Worm (Caenorhabditis elegans) whole organism, L2 larva: ENCODE measurements around the gene mog-2.

ENCODE experiments used
- C34F6.9 ChIP-seq: fragments of 150-350 bp; optimal IDR thresholded peaks from 2 replicates; lab custom pipeline; 2014; ENCODE audit warnings: missing biosample characterization, missing genetic modification characterization
- F13H6.1 ChIP-seq: sonication (generic microtip); optimal IDR thresholded peaks from 2 replicates; lab custom pipeline; 2016; ENCODE audit warnings: missing genetic modification characterization, missing compliant biosample characterization
- R02D3.7 ChIP-seq: fragments of 150-350 bp; optimal IDR thresholded peaks from 2 replicates; lab custom pipeline; 2014; ENCODE audit warnings: missing biosample characterization, missing genetic modification characterization
- Y55F3AM.14 ChIP-seq: fragments of 200-800 bp; sonication (Bioruptor generic); optimal IDR thresholded peaks from 2 replicates; lab custom pipeline; 2018; ENCODE audit warnings: mild to moderate bottlenecking, missing genetic modification characterization, missing compliant biosample characterization
- ZK546.5 ChIP-seq: sonication (generic microtip); optimal IDR thresholded peaks from 2 replicates; lab custom pipeline; 2017; ENCODE audit warnings: missing biosample characterization, missing genetic modification characterization
- alr-1 ChIP-seq: fragments of 150-350 bp; optimal IDR thresholded peaks from 2 replicates; lab custom pipeline; 2014; ENCODE audit warnings: missing biosample characterization, missing genetic modification characterization
- aly-2 ChIP-seq: fragments of 150-350 bp; optimal IDR thresholded peaks from 2 replicates; lab custom pipeline; 2014; ENCODE audit warnings: missing biosample characterization, missing genetic modification characterization
- ama-1 ChIP-seq: fragments of 150-350 bp; optimal IDR thresholded peaks from 2 replicates; lab custom pipeline; 2018; ENCODE audit warnings: inconsistent platforms
- blmp-1 ChIP-seq: sonication (generic microtip); optimal IDR thresholded peaks from 2 replicates; lab custom pipeline; 2017; ENCODE audit warnings: missing genetic modification characterization, mild to moderate bottlenecking, missing compliant biosample characterization, antibody characterized with exemption, moderate library complexity; ENCODE audit not compliant: insufficient read depth
- ceh-16 ChIP-seq: fragments of 150-350 bp; optimal IDR thresholded peaks from 2 replicates; lab custom pipeline; 2014; ENCODE audit warnings: missing biosample characterization, missing genetic modification characterization
- crh-2 ChIP-seq: sonication (generic microtip); optimal IDR thresholded peaks from 2 replicates; lab custom pipeline; 2017; ENCODE audit warnings: missing biosample characterization, missing genetic modification characterization
- dmd-4 ChIP-seq: sonication (generic microtip); optimal IDR thresholded peaks from 2 replicates; lab custom pipeline; 2017; ENCODE audit warnings: missing biosample characterization, missing genetic modification characterization
- egl-27 ChIP-seq: sonication (generic microtip); optimal IDR thresholded peaks from 3 replicates; lab custom pipeline; 2017; ENCODE audit warnings: missing biosample characterization, missing genetic modification reagents, missing genetic modification characterization
- elt-1 ChIP-seq: fragments of 150-350 bp; optimal IDR thresholded peaks from 2 replicates; lab custom pipeline; 2014; ENCODE audit warnings: missing biosample characterization, missing genetic modification characterization
- elt-3 ChIP-seq: sonication (generic microtip); optimal IDR thresholded peaks from 2 replicates; lab custom pipeline; 2017; ENCODE audit warnings: missing biosample characterization, missing genetic modification characterization
- fos-1 ChIP-seq: fragments of 150-350 bp; optimal IDR thresholded peaks from 2 replicates; lab custom pipeline; 2014; ENCODE audit warnings: missing biosample characterization, missing genetic modification characterization
- gmeb-1 ChIP-seq: fragments of 150-350 bp; optimal IDR thresholded peaks from 2 replicates; lab custom pipeline; 2014; ENCODE audit warnings: missing biosample characterization, missing genetic modification characterization
- lin-11 ChIP-seq: fragments of 150-350 bp; sonication (generic microtip); optimal IDR thresholded peaks from 2 replicates; lab custom pipeline; 2014; ENCODE audit warnings: missing biosample characterization, missing genetic modification characterization, inconsistent platforms, mixed read lengths
- lin-13 ChIP-seq: fragments of 150-350 bp; optimal IDR thresholded peaks from 2 replicates; lab custom pipeline; 2014; ENCODE audit warnings: missing biosample characterization, missing genetic modification reagents, missing genetic modification characterization
- lin-39 ChIP-seq: fragments of 150-350 bp; optimal IDR thresholded peaks from 2 replicates; lab custom pipeline; 2014; ENCODE audit warnings: missing biosample characterization, missing genetic modification reagents, missing genetic modification characterization
- lsy-2 ChIP-seq, 2 experiments: fragments of 150-350 bp in 1 of 2; sonication (generic microtip) in 1 of 2; optimal IDR thresholded peaks; 2 replicates each; lab custom pipeline; 2014 to 2017; ENCODE audit warnings: missing biosample characterization in 2 of 2, missing genetic modification characterization in 2 of 2
- mab-5 ChIP-seq: fragments of 150-350 bp; optimal IDR thresholded peaks from 2 replicates; lab custom pipeline; 2014; ENCODE audit warnings: missing biosample characterization, missing genetic modification characterization
- mdl-1 ChIP-seq, 2 experiments: fragments of 150-350 bp in 1 of 2; sonication (generic microtip) in 1 of 2; optimal IDR thresholded peaks; 2 replicates each; lab custom pipeline; 2017; ENCODE audit warnings: missing biosample characterization in 2 of 2, missing genetic modification characterization in 2 of 2
- nhr-10 ChIP-seq: sonication (generic microtip); optimal IDR thresholded peaks from 2 replicates; lab custom pipeline; 2017; ENCODE audit warnings: missing biosample characterization, missing genetic modification characterization
- nhr-11 ChIP-seq: fragments of 150-350 bp; optimal IDR thresholded peaks from 2 replicates; lab custom pipeline; 2014; ENCODE audit warnings: missing biosample characterization, missing genetic modification characterization
- nhr-12 ChIP-seq: fragments of 150-350 bp; optimal IDR thresholded peaks from 2 replicates; lab custom pipeline; 2014; ENCODE audit warnings: missing biosample characterization, missing genetic modification characterization
- nhr-129 ChIP-seq: fragments of 150-350 bp; optimal IDR thresholded peaks from 2 replicates; lab custom pipeline; 2014; ENCODE audit warnings: missing biosample characterization, missing genetic modification characterization
- nhr-237 ChIP-seq: fragments of 150-350 bp; optimal IDR thresholded peaks from 2 replicates; lab custom pipeline; 2014; ENCODE audit warnings: missing biosample characterization, missing genetic modification characterization
- nhr-25 ChIP-seq: fragments of 150-350 bp; sonication (generic microtip); optimal IDR thresholded peaks from 3 replicates; lab custom pipeline; 2014; ENCODE audit warnings: missing biosample characterization, missing genetic modification characterization
- nhr-6 ChIP-seq: fragments of 150-350 bp; optimal IDR thresholded peaks from 2 replicates; lab custom pipeline; 2014; ENCODE audit warnings: missing biosample characterization, missing genetic modification characterization
- nhr-77 ChIP-seq: fragments of 150-350 bp; optimal IDR thresholded peaks from 2 replicates; lab custom pipeline; 2014; ENCODE audit warnings: missing biosample characterization, missing genetic modification characterization
- peb-1 ChIP-seq: fragments of 150-350 bp; optimal IDR thresholded peaks from 2 replicates; lab custom pipeline; 2014; ENCODE audit warnings: missing biosample characterization, missing genetic modification characterization
- sem-4 ChIP-seq: fragments of 150-350 bp; optimal IDR thresholded peaks from 2 replicates; lab custom pipeline; 2014; ENCODE audit warnings: missing biosample characterization, missing genetic modification reagents, missing genetic modification characterization
- sma-3 ChIP-seq: sonication (generic microtip); optimal IDR thresholded peaks from 2 replicates; lab custom pipeline; 2016; ENCODE audit warnings: missing genetic modification reagents, missing genetic modification characterization, missing compliant biosample characterization
- sma-9 ChIP-seq, 2 experiments: fragments of 150-350 bp in 1 of 2; sonication (generic microtip) in 1 of 2; optimal IDR thresholded peaks; 2 replicates each; lab custom pipeline; 2014 to 2016; ENCODE audit warnings: missing genetic modification characterization in 2 of 2, mild to moderate bottlenecking in 1 of 2, missing biosample characterization in 1 of 2, missing compliant biosample characterization in 1 of 2, missing genetic modification reagents in 1 of 2, moderate library complexity in 1 of 2
- unc-39 ChIP-seq: fragments of 150-350 bp; optimal IDR thresholded peaks from 2 replicates; lab custom pipeline; 2014; ENCODE audit warnings: missing biosample characterization, missing genetic modification characterization
- unc-55 ChIP-seq: fragments of 150-350 bp; sonication (generic microtip); optimal IDR thresholded peaks from 3 replicates; lab custom pipeline; 2014; ENCODE audit warnings: missing biosample characterization, missing genetic modification reagents, missing genetic modification characterization
- unc-62 ChIP-seq: fragments of 150-350 bp; optimal IDR thresholded peaks from 2 replicates; lab custom pipeline; 2014; ENCODE audit warnings: missing biosample characterization, missing genetic modification reagents, missing genetic modification characterization
- zag-1 ChIP-seq: fragments of 150-350 bp; optimal IDR thresholded peaks from 2 replicates; lab custom pipeline; 2014; ENCODE audit warnings: missing biosample characterization, missing genetic modification characterization
- ztf-1 ChIP-seq: fragments of 200-800 bp; sonication (Bioruptor generic); conservative IDR thresholded peaks from 2 replicates; pipeline ENCODE4 v1.3.6; 2022; ENCODE audit warnings: missing genetic modification characterization, missing compliant biosample characterization
- ztf-11 ChIP-seq: sonication (generic microtip); optimal IDR thresholded peaks from 2 replicates; lab custom pipeline; 2017; ENCODE audit warnings: missing biosample characterization, missing genetic modification characterization
- ztf-4 ChIP-seq: fragments of 150-350 bp; optimal IDR thresholded peaks from 2 replicates; lab custom pipeline; 2014; ENCODE audit warnings: missing biosample characterization, missing genetic modification characterization

mog-2 gene

DNA sequence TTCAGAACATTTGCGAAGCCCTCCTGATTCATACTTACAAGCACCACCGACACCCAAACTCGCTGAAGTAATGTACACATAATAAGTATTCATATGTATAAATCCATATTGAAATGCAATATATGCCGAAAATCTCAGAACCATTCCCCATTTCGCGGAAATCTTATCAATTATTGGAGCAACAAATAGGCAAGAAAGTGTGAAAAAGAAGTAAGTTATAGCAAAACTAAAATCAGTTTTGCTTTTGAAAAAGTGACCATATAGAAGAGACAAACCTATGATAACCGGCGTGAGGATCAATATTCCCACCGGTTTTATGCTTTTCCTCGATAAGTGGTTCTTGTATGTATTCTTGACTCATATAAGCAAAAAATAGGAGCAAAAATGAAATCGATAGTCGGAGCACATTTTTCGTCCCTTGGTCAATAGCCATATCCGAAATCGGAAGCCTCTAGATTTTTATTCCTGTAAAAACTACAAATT, 4.6 kb upstream of the mog-2 start, which contains the start of gene Y52E8A.6:
Gene Y52E8A.6 (minus strand): TSS at position 433 of the 483 bp plus-strand sequence.
- TF ChIP-seq lin-13: no peak
- TF ChIP-seq ama-1 (lab: Kevin White, UChicago): no peak
- TF ChIP-seq nhr-10 (tag; lab: Kevin White, UChicago): no peak
- no peak for TF ChIP-seq gmeb-1
- TF ChIP-seq nhr-77 (tag; lab: Kevin White, UChicago): no peak
- no peak for TF ChIP-seq ztf-4 (tag; lab: Kevin White, UChicago)
- TF ChIP-seq nhr-237: no peak
- TF ChIP-seq unc-55 (GFP tag; lab: Kevin White, UChicago): no peak
- TF ChIP-seq blmp-1 (tag; lab: Kevin White, UChicago): no peak
- TF ChIP-seq Y55F3AM.14 (GFP tag; lab: Kevin White, UChicago): no peak
- TF ChIP-seq sem-4 (tag; lab: Kevin White, UChicago): no peak
- no peak for TF ChIP-seq fos-1 (tag; lab: Kevin White, UChicago)
- no peak for TF ChIP-seq lin-39
- no peak for TF ChIP-seq mdl-1 (tag; optimal IDR thresholded peaks at IDR 0.05; lab: Kevin White, UChicago)

DNA sequence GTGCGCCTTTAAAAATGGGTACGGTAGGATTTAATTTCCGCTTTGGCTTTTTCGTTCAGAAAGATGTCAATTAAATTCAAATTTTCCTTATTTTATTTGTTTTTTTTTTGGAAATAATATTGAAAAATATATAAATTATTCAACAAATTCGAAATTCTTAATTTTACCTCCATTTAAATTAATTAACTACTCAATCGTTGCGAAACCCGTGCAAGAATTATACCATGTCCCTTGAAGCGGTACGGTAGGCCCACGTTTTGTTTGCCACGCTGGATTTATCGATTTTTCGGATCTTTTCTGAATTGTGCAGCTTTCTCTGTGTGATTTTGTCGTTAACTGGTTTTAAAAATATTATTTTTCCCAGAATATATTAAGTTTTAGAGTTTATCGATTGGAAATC, 3.7 kb upstream of the mog-2 start, which contains the start of gene Y52E8A.2:
Gene Y52E8A.2 (plus strand): TSS at position 382 of the 400 bp plus-strand sequence.
- no peak for TF ChIP-seq sma-9 (GFP tag; optimal IDR thresholded peaks at IDR 0.05; lab: Kevin White, UChicago)
- TF ChIP-seq sma-9 (tag; optimal IDR thresholded peaks at IDR 0.05; lab: Kevin White, UChicago): no peak
- TF ChIP-seq nhr-25 (tag; lab: Kevin White, UChicago): no peak
- no peak for TF ChIP-seq nhr-12 (tag; lab: Kevin White, UChicago)
- TF ChIP-seq nhr-6: no peak
- no peak for TF ChIP-seq Y55F3AM.14 (GFP tag; lab: Kevin White, UChicago)
- TF ChIP-seq fos-1 (tag; lab: Kevin White, UChicago): no peak
- TF ChIP-seq egl-27 (tag; lab: Kevin White, UChicago): no peak
- no peak for TF ChIP-seq nhr-129 (tag; lab: Kevin White, UChicago)
- no peak for TF ChIP-seq lin-39
- TF ChIP-seq unc-62 (GFP tag; lab: Kevin White, UChicago): no peak
- TF ChIP-seq R02D3.7 (tag; lab: Kevin White, UChicago): no peak
- TF ChIP-seq nhr-237: no peak
- no peak for TF ChIP-seq unc-55 (GFP tag; lab: Kevin White, UChicago)
- TF ChIP-seq ztf-1 (GFP tag; lab: Robert Waterston, UW): no peak
- no peak for TF ChIP-seq ZK546.5 (tag; lab: Kevin White, UChicago)
- TF ChIP-seq aly-2 (tag; lab: Kevin White, UChicago): no peak

DNA sequence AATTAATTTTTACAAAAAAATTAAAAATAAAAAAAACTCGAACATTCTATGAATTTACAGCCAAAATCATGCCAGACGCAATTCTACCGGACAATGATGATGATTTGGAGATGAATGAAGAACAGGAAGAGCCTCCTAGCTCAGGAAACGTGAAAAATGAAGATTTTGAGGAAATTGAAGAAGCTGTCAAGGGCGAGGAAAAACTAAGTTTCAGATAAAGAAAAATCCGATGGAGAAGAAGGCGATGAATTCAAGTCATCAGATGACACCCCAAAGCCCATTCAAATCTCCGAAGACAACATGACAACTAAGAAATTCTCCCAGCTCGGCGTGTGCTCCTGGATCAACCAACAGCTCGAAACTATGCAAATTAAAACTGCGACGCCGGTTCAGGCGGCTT, 2.4 kb upstream of the mog-2 start, which contains the start of gene Y52E8A.1:
Gene Y52E8A.1 (plus strand): TSS at position 301 of the 400 bp plus-strand sequence.
- TF ChIP-seq mab-5 (tag; lab: Kevin White, UChicago) (no peak), nhr-237 (no peak), egl-27 (tag; lab: Kevin White, UChicago) (no peak), nhr-25 (tag; lab: Kevin White, UChicago) (no peak), unc-39 (tag; lab: Kevin White, UChicago) (no peak), unc-55 (GFP tag; lab: Kevin White, UChicago) (no peak), Y55F3AM.14 (GFP tag; lab: Kevin White, UChicago) (no peak), R02D3.7 (tag; lab: Kevin White, UChicago) (no peak)

DNA sequence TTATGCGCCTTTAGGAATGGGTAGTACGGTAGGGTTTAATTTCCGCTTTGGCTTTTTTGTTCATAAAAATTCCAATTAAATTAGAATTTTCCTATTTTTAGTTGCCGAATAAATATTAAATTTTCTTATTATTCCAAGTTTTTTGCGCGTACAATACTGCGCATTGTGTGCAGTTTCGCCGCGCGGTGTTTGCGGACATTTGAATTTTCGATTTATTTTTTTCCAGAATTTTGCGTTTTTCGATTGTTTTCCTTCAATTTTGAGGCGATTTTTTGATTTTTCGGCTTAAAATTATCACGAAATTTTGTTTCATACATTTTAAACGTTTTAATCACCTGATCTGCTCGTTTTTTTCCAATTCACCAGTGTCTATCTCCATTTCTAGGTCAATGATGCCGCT, 1.3 kb upstream of the mog-2 start, which contains the start of gene H20J04.6:
Gene H20J04.6 (plus strand): TSS at position 386 of the 400 bp plus-strand sequence.
- TF ChIP-seq peb-1 (tag; lab: Kevin White, UChicago) (no peak), nhr-129 (tag; lab: Kevin White, UChicago) (no peak), nhr-11 (tag; lab: Kevin White, UChicago) (no peak), nhr-237 (no peak), elt-3 (tag; lab: Kevin White, UChicago) (no peak), Y55F3AM.14 (GFP tag; lab: Kevin White, UChicago) (no peak), R02D3.7 (tag; lab: Kevin White, UChicago) (peak; percentile 18), alr-1 (tag; lab: Kevin White, UChicago) (no peak), ztf-1 (GFP tag; lab: Robert Waterston, UW) (no peak), ceh-16 (no peak), F13H6.1 (no peak), blmp-1 (tag; lab: Kevin White, UChicago) (no peak), unc-39 (tag; lab: Kevin White, UChicago) (no peak), fos-1 (tag; lab: Kevin White, UChicago) (no peak), gmeb-1 (peak; percentile 20), ama-1 (lab: Kevin White, UChicago) (no peak), mab-5 (tag; lab: Kevin White, UChicago) (no peak), lin-11 (no peak), unc-55 (GFP tag; lab: Kevin White, UChicago) (peak; percentile 33), elt-1 (tag; lab: Kevin White, UChicago) (no peak), nhr-12 (tag; lab: Kevin White, UChicago) (no peak), lin-39 (no peak), C34F6.9 (tag; lab: Kevin White, UChicago) (peak; percentile 31), sem-4 (tag; lab: Kevin White, UChicago) (no peak), sma-3 (peak; percentile 2), lsy-2 (tag; optimal IDR thresholded peaks at IDR 0.05; lab: Kevin White, UChicago) (peak in 1 of 2 experiments; percentile 27), ztf-11 (no peak), dmd-4 (tag; lab: Kevin White, UChicago) (no peak), unc-62 (GFP tag; lab: Kevin White, UChicago) (no peak), zag-1 (tag; lab: Kevin White, UChicago) (no peak), mdl-1 (tag; optimal IDR thresholded peaks at IDR 0.05; lab: Kevin White, UChicago) (no peak), crh-2 (tag; lab: Kevin White, UChicago) (no peak), nhr-25 (tag; lab: Kevin White, UChicago) (no peak), ZK546.5 (tag; lab: Kevin White, UChicago) (no peak)
- TF ChIP-seq, all 48 proteins: peak for 6
